Worm (Caenorhabditis elegans) whole organism, L3 larva: Measurements from ENCODE around the gene K02G10.15.

ENCODE experiments used
- ceh-82 ChIP-seq: fragments of 150-350 bp; optimal IDR thresholded peaks from 2 replicates; lab custom pipeline; 2014; ENCODE audit warnings: missing biosample characterization, missing genetic modification characterization
- elt-1 ChIP-seq: fragments of 150-350 bp; optimal IDR thresholded peaks from 2 replicates; lab custom pipeline; 2014; ENCODE audit warnings: missing biosample characterization, missing genetic modification characterization
- jun-1 ChIP-seq: fragments of 150-350 bp; optimal IDR thresholded peaks from 2 replicates; lab custom pipeline; 2014; ENCODE audit warnings: missing biosample characterization, missing genetic modification reagents, missing genetic modification characterization
- nhr-43 ChIP-seq: sonication (generic microtip); optimal IDR thresholded peaks from 2 replicates; lab custom pipeline; 2016; ENCODE audit warnings: mild to moderate bottlenecking, missing genetic modification characterization, missing compliant biosample characterization; ENCODE audit not compliant: poor library complexity, severe bottlenecking
- nhr-77 ChIP-seq: fragments of 150-350 bp; optimal IDR thresholded peaks from 2 replicates; lab custom pipeline; 2014; ENCODE audit warnings: missing biosample characterization, missing genetic modification characterization

DNA sequence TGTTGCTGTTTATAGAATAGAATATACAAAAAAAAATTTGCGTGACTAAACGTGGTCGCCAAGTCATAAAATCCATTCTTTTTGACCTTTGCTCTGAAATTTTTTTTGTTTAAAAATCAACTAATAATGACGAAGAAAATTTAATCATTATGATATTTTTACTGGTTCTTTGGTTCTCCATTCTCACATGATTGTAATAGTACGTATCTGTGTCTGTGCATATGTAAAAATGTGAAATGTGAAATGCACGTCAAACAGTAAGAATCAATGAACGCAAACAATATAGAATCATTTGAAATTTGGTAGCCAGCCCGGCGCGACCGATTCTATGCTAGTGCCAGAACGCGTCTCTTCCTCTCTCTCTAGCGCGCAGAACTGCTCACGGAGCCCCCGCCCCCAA lies 45.7 kb downstream of the K02G10.15 start, which contains the start of gene hosl-1:
- no peak for TF ChIP-seq nhr-77 (tag; lab: Kevin White, UChicago)
- no peak for TF ChIP-seq nhr-43
- no peak for TF ChIP-seq ceh-82
- no peak for TF ChIP-seq jun-1
- no peak for TF ChIP-seq elt-1 (tag; lab: Kevin White, UChicago)
